Worm (Caenorhabditis elegans) whole organism, L4/young adult: Measurements from ENCODE around the gene mppb-1.

Experiments used
- W03F9.2 ChIP-seq: fragments of 150-350 bp; optimal IDR thresholded peaks from 2 replicates; lab custom pipeline; 2014; ENCODE audit warnings: missing biosample characterization, missing genetic modification characterization
- dao-5 ChIP-seq: sonication (generic microtip); optimal IDR thresholded peaks from 2 replicates; lab custom pipeline; 2016; ENCODE audit warnings: missing genotype, missing genetic modification characterization, moderate library complexity, missing compliant biosample characterization
- him-1 ChIP-seq: sonication (generic microtip); optimal IDR thresholded peaks from 2 replicates; lab custom pipeline; 2016; ENCODE audit warnings: missing genotype, missing genetic modification reagents, missing genetic modification characterization, missing compliant biosample characterization

Gene mppb-1

ce11 chrIV:9104071-9105016 is 29.9 kb downstream of the mppb-1 start, which contains the start of the genes C01F6.14 and fem-3:
Gene C01F6.14, minus strand, starts transcription at chrIV:9104121.
Gene fem-3, plus strand, starts transcription at chrIV:9104966.
- no peak for TF ChIP-seq W03F9.2 (tag; lab: Kevin White, UChicago)
- TF ChIP-seq dao-5 (tag; lab: Kevin White, UChicago) = no peak
- no peak for TF ChIP-seq him-1 (tag; lab: Kevin White, UChicago)

ce11 chrIV:9107464-9107863 is 33.0 kb downstream of the mppb-1 start:
- TF ChIP-seq dao-5 (tag; lab: Kevin White, UChicago) (no peak), him-1 (tag; lab: Kevin White, UChicago) (no peak), W03F9.2 (tag; lab: Kevin White, UChicago) (no peak)

ce11 chrIV:9108631-9109030 is 34.2 kb downstream of the mppb-1 start, which contains the start of gene aly-1:
Gene aly-1, plus strand, starts transcription at chrIV:9108931.
- TF ChIP-seq dao-5 (tag; lab: Kevin White, UChicago) = no peak
- no peak for TF ChIP-seq W03F9.2 (tag; lab: Kevin White, UChicago)
- TF ChIP-seq him-1 (tag; lab: Kevin White, UChicago) = no peak

DNA sequence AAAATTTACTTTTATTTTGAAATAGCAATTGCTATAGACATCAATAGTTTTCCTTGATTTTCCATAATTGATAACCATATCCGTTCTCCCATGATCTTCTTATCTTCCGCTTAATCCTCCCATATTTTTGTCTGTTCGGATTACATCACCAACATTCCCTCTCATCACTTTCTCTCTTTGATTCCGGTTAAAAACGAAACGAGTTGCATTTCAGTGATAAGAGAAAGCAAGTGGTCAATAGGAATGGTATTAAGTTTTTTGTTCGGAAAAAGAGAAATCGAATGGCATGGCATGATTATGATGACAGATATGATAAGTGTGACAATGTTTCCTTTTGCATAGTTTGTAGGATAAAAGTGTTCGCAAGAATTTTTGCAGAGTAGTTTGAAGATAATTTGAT is 37.5 kb downstream of the mppb-1 start:
- no peak for TF ChIP-seq W03F9.2 (tag; lab: Kevin White, UChicago)
- no peak for TF ChIP-seq dao-5 (tag; lab: Kevin White, UChicago)
- no peak for TF ChIP-seq him-1 (tag; lab: Kevin White, UChicago)

- TF ChIP-seq dao-5 (tag; lab: Kevin White, UChicago) = no peak
- TF ChIP-seq him-1 (tag; lab: Kevin White, UChicago) = no peak
- TF ChIP-seq W03F9.2 (tag; lab: Kevin White, UChicago) = no peak
Measured at ce11 chrIV:9114078-9114477, 39.6 kb downstream of the mppb-1 start.

DNA sequence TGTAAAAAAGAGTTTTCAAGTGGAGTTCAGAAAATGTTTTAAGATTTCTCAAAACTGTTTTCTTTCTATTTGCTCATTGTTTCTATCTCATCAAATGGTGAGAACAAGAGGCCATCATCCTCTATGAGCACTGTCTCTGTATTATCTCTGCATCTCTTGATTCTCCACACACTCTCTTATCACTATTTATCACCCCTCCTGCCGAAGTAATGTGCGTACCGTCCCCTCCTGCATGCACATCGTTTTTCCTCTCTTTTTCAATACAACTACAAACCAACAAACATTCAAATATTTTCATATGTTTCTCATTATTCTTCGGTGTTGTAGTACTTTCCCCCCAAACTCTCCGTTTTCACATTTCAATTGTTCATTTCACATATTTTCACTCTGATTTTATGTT is 42.0 kb downstream of the mppb-1 start:
- no peak for TF ChIP-seq W03F9.2 (tag; lab: Kevin White, UChicago)
- TF ChIP-seq him-1 (tag; lab: Kevin White, UChicago) = no peak
- no peak for TF ChIP-seq dao-5 (tag; lab: Kevin White, UChicago)

DNA sequence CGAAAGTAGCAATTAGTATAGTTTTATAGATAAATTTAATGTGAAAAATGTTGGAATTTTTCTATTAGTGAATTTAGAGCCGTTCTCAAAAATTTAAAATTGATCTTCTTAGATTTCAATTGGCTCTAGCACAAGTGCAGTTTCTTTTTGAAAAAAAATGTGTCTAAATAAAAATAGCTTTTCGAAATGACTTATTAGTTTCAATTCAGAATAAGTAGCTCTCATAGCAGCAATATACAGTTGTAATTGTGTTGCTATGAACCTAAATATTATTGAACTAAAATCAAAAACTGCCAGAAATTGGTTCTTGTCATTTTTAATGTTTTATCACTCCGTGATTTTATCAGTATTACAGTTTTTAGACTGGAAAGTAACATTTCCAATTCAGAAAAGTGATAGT is 43.2 kb downstream of the mppb-1 start:
- TF ChIP-seq him-1 (tag; lab: Kevin White, UChicago) (no peak), dao-5 (tag; lab: Kevin White, UChicago) (no peak), W03F9.2 (tag; lab: Kevin White, UChicago) (no peak)

ce11 chrIV:9118348-9118747 is 43.9 kb downstream of the mppb-1 start:
- no peak for TF ChIP-seq dao-5 (tag; lab: Kevin White, UChicago)
- TF ChIP-seq W03F9.2 (tag; lab: Kevin White, UChicago) = no peak
- no peak for TF ChIP-seq him-1 (tag; lab: Kevin White, UChicago)

- TF ChIP-seq W03F9.2 (tag; lab: Kevin White, UChicago) (no peak), dao-5 (tag; lab: Kevin White, UChicago) (no peak), him-1 (tag; lab: Kevin White, UChicago) (no peak)
Measured at ce11 chrIV:9118792-9119191, 44.3 kb downstream of the mppb-1 start, which contains the start of gene nrfl-1. Gene nrfl-1, plus strand, starts transcription at chrIV:9119092.

DNA sequence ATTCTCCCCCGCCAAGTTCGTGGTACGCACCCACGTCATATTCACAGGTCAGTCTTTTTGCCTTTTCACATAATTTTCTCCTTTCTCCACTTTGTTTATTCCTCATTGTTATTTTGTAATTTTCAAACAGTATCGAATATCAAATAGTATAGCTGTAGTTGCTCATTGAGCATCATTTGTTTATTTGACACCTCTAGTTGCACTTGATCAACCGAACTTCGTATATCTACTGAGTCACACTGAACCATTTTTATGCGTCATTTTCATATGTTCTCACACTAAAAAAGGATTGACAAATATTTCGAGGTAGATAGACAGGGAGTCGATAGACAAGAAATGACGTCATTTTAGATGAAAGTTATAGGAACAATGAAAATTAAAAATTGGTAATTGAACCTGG is 45.7 kb downstream of the mppb-1 start:
- TF ChIP-seq dao-5 (tag; lab: Kevin White, UChicago) (no peak), him-1 (tag; lab: Kevin White, UChicago) (no peak), W03F9.2 (tag; lab: Kevin White, UChicago) (no peak)

ce11 chrIV:9121545-9121944 is 47.1 kb downstream of the mppb-1 start:
- TF ChIP-seq W03F9.2 (tag; lab: Kevin White, UChicago) (no peak), dao-5 (tag; lab: Kevin White, UChicago) (no peak), him-1 (tag; lab: Kevin White, UChicago) (no peak)
